Fruit fly (Drosophila melanogaster): ENCODE data around the gene CG7443.

Gene CG7443

DNA sequence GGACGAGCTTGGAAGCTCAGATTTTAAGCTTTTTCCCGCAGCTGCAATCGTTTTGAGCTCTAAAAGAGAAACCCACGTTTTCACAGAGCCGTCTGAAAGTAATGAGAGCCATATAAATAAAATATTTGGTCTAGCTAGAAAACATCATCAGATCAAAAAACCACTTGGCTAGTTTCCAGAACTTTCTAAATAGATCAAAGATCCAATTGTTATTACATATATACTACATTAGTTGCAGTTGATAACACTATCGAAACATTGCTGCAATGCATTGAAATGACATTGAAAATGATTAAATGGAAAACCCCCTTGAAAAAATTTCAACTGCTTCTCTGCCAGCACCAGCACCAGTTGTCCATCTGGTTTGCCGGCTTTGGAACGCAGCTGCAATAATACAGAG, 30.9 kb downstream of the CG7443 start:
- peak; percentile 19 for TF ChIP-seq CG7045 (GFP tag; optimal IDR thresholded peaks at IDR 0.05)
- peak; percentile 19 for TF ChIP-seq CG5204 (GFP tag; optimal IDR thresholded peaks at IDR 0.05)
- no peak for TF ChIP-seq Crg-1 (GFP tag; optimal IDR thresholded peaks at IDR 0.05)

DNA sequence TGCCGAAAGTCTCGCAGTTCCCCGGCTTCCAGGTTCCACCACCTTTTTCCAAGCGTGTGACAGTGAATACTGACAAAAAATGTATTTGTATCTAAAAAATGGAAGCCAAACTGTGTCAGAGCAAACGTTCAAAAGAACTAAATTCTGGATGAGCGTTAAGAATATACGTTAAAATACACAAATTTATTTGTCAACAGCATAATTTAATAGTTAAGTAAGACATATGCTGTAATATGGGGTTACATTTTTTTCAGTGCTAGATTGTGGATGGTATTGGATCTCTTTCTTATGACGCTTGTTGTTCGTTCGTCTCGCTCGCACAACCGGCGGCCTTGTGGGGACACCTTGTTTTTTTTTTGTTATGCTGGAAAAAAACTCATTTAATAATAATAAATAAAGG, 31.5 kb downstream of the CG7443 start:
- TF ChIP-seq cnc (optimal IDR thresholded peaks at IDR 0.05) (no peak), Crg-1 (GFP tag; optimal IDR thresholded peaks at IDR 0.05) (no peak), CG7045 (GFP tag; optimal IDR thresholded peaks at IDR 0.05) (no peak), kay (GFP tag; ENCODE audit: borderline replicate concordance) (no peak), ovo (GFP tag; optimal IDR thresholded peaks at IDR 0.05) (no peak), CG11617 (GFP tag; optimal IDR thresholded peaks at IDR 0.05) (no peak), CG14711 (tag; optimal IDR thresholded peaks at IDR 0.05) (peak; percentile 37), Hr96 (GFP tag; optimal IDR thresholded peaks at IDR 0.05) (peak; percentile 1), cic (GFP tag; optimal IDR thresholded peaks at IDR 0.05) (no peak), toe (GFP tag; optimal IDR thresholded peaks at IDR 0.05) (no peak), pad (GFP tag; optimal IDR thresholded peaks at IDR 0.05) (no peak), Mnt (GFP tag; optimal IDR thresholded peaks at IDR 0.05) (no peak), CG7101 (tag; optimal IDR thresholded peaks at IDR 0.05) (peak; percentile 0), tj (GFP tag; optimal IDR thresholded peaks at IDR 0.05) (no peak), bab1 (GFP tag; optimal IDR thresholded peaks at IDR 0.05) (peak; percentile 18), CG12768 (GFP tag; optimal IDR thresholded peaks at IDR 0.05) (no peak), Clk (GFP tag; optimal IDR thresholded peaks at IDR 0.05) (no peak), CG1620 (GFP tag; optimal IDR thresholded peaks at IDR 0.05) (no peak), CG33017 (tag; optimal IDR thresholded peaks at IDR 0.05) (no peak), CG5204 (GFP tag; optimal IDR thresholded peaks at IDR 0.05) (peak; percentile 5)

DNA sequence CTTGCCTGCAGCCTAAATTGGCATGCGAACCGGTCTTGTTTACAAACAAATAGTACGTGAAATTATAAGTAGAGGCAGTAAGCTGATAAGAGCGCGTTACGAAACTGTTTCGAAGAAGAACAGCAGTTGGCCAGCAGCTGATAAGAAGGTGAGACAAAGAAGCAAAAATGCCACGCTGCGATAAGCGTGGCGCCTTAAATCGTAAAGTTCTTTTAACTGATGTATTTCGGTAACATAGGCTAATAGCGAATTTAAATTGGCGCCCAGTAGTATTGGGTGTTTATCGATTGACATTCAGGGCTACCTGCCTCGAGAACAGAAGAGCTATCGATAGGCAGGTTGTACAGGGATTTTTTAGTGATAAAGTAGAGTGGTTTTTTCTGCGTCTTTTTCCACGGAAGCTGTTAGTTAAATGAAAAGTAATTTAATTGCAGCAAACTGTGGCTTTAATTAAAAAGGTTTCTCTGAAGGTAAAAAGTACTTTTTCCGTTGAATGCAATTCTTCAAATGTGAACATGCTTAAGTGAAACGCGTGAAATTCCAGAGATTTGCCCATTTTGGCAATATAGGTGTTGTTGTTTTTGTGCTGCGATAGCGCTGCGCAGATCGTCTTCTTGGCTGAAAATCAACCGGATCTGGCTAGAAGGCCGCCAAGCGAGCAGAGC, 32.6 kb downstream of the CG7443 start, which contains the start of gene stck:
TSS of gene stck (plus strand) at position 353 of the 665 bp plus-strand sequence.
- TF ChIP-seq CG7101 (tag; optimal IDR thresholded peaks at IDR 0.05), result no peak
- TF ChIP-seq CG1620 (GFP tag; optimal IDR thresholded peaks at IDR 0.05), result peak; percentile 49
- peak; percentile 30 for TF ChIP-seq Mnt (GFP tag; optimal IDR thresholded peaks at IDR 0.05)
- no peak for TF ChIP-seq CG7045 (GFP tag; optimal IDR thresholded peaks at IDR 0.05)
- peak; percentile 89 for TF ChIP-seq cic (GFP tag; optimal IDR thresholded peaks at IDR 0.05)
- peak; percentile 4 for TF ChIP-seq Hr96 (GFP tag; optimal IDR thresholded peaks at IDR 0.05)
- TF ChIP-seq kay (GFP tag; ENCODE audit: borderline replicate concordance), result peak; percentile 69

DNA sequence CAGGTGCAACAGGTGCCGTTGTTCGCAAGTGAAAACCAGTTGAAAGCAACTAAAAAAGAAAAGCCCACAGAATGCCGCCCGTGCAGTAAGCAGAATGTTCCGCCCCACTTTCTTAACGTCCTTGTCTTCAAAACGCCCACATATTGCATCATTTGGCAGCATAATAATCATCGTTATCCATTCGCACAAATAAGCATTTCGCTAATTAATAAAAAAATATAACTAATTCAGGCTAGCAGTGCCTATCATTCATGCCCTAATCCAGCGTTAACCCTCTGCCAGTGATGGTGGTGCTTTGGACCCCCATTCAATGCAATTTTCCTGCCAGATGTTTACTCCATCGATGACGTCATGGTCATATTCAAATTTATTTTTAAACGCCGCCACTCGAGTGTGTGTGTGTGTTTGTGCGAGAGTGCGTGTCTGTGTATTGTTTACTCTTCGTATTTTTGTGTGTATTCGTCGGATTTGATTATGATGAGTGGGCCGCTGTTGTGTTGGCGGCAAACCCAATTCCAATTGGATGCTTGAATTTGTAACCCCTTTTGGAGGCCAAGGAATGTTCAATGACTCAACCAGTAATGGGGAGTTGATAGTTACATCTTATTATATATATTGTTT, 33.4 kb downstream of the CG7443 start:
- TF ChIP-seq cnc (optimal IDR thresholded peaks at IDR 0.05), result no peak
- peak; percentile 17 for TF ChIP-seq cic (GFP tag; optimal IDR thresholded peaks at IDR 0.05)

DNA sequence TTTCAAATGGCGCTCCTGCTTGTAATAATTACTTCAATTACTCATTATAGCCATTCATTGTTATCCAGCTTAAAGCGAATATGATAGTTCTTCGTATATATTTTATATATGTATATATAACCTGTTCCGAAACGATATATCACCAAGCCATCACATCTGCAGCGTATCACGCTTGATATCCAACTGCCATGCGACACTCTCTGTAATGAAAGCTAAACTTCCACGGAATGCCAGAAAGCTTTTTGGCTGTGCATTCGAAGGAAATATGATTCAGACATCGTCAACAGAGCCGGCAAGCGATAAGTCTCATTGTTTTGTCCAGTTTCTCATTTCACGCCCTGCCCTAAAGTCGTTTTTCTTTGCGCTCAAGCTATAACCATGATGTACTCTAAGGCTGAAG, 33.9 kb downstream of the CG7443 start:
- TF ChIP-seq Mnt (GFP tag; optimal IDR thresholded peaks at IDR 0.05), result peak; percentile 60
- TF ChIP-seq bab1 (GFP tag; optimal IDR thresholded peaks at IDR 0.05), result no peak
- no peak for TF ChIP-seq CG33017 (tag; optimal IDR thresholded peaks at IDR 0.05)
- no peak for TF ChIP-seq CG5204 (GFP tag; optimal IDR thresholded peaks at IDR 0.05)
- TF ChIP-seq Hr96 (GFP tag; optimal IDR thresholded peaks at IDR 0.05), result no peak
- no peak for TF ChIP-seq Crg-1 (GFP tag; optimal IDR thresholded peaks at IDR 0.05)
- no peak for TF ChIP-seq CG7045 (GFP tag; optimal IDR thresholded peaks at IDR 0.05)
- TF ChIP-seq ovo (GFP tag; optimal IDR thresholded peaks at IDR 0.05), result no peak
- TF ChIP-seq kay (GFP tag; ENCODE audit: borderline replicate concordance), result peak; percentile 93
- TF ChIP-seq pad (GFP tag; optimal IDR thresholded peaks at IDR 0.05), result no peak
- TF ChIP-seq CG12768 (GFP tag; optimal IDR thresholded peaks at IDR 0.05), result no peak
- TF ChIP-seq tj (GFP tag; optimal IDR thresholded peaks at IDR 0.05), result peak; percentile 69
- TF ChIP-seq CG1620 (GFP tag; optimal IDR thresholded peaks at IDR 0.05), result no peak
- no peak for TF ChIP-seq Clk (GFP tag; optimal IDR thresholded peaks at IDR 0.05)
- TF ChIP-seq CG14711 (tag; optimal IDR thresholded peaks at IDR 0.05), result no peak
- TF ChIP-seq CG11617 (GFP tag; optimal IDR thresholded peaks at IDR 0.05), result no peak
- no peak for TF ChIP-seq toe (GFP tag; optimal IDR thresholded peaks at IDR 0.05)
- no peak for TF ChIP-seq cnc (optimal IDR thresholded peaks at IDR 0.05)
- TF ChIP-seq cic (GFP tag; optimal IDR thresholded peaks at IDR 0.05), result no peak

DNA sequence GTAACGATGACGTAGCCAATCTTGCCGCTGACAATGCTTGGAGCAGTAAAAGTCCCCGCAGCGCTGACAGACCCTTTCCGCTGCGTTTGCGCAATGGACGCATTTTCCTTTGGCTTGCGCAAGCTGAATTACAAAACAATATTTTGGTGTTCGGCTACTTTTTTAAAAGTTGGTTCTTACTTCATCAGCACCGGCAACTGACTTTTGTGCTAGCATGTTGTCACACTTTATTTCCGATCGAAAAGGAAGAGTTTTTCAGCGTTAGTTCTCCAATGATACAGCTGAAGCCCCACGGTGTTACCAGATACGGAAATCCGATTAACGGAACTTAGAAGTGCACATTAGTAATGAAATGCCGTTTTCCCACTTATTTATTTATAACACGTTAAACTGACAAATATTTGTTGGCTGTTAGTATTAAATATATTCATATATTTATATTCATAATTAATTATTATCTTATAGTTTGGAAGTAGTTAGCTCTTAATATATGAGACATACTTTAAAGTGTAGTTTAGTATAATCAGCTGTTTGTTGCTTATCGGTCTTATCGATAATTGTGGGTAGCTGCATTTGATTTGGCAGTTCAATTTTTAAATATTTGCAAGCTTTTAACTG, 38.3 kb downstream of the CG7443 start, which contains the start of the genes Veneno and CG7963:
TSS of gene Veneno (minus strand) at position 296 of the 618 bp plus-strand sequence.
TSS of gene CG7963 (plus strand) at position 568 of the 618 bp plus-strand sequence.
- TF ChIP-seq CG7101 (tag; optimal IDR thresholded peaks at IDR 0.05) (no peak), toe (GFP tag; optimal IDR thresholded peaks at IDR 0.05) (no peak), bab1 (GFP tag; optimal IDR thresholded peaks at IDR 0.05) (peak; percentile 4), Hr96 (GFP tag; optimal IDR thresholded peaks at IDR 0.05) (no peak), ovo (GFP tag; optimal IDR thresholded peaks at IDR 0.05) (peak; percentile 68), tj (GFP tag; optimal IDR thresholded peaks at IDR 0.05) (peak; percentile 65), CG1620 (GFP tag; optimal IDR thresholded peaks at IDR 0.05) (no peak)

Data from whole organism, adult.